Fruit fly (Drosophila melanogaster): ENCODE measurements around the gene CG14712.
A peak's percentile ranks its signal among the peaks of the same experiment; 100 is the strongest.

CG14712 gene

dm6 chr3R:11589764-11590358, 38.7 kb upstream of the CG14712 start, which contains the start of gene CG6791 (continued):
- TF ChIP-seq chinmo (GFP tag; IDR thresholded peaks at IDR 0.05; ENCODE audit: partially characterized antibody) = peak; percentile 84; the same call in 3 of the 4 replicates
- no peak for TF ChIP-seq wdn (GFP tag; IDR thresholded peaks at IDR 0.05)
- TF ChIP-seq z (GFP tag; IDR thresholded peaks at IDR 0.05) = no peak
- no peak for TF ChIP-seq Neu2 (GFP tag; optimal IDR thresholded peaks at IDR 0.05; ENCODE audit: borderline replicate concordance)
- TF ChIP-seq Deaf1 (tag; optimal IDR thresholded peaks at IDR 0.05) = no peak
- no peak for TF ChIP-seq CG3281 (GFP tag; optimal IDR thresholded peaks at IDR 0.05)
- TF ChIP-seq CG15601 (tag; optimal IDR thresholded peaks at IDR 0.05) = no peak
- TF ChIP-seq CG1832 (GFP tag; optimal IDR thresholded peaks at IDR 0.05) = no peak
- TF ChIP-seq gcm2 (GFP tag; optimal IDR thresholded peaks at IDR 0.05) = no peak
- no peak for TF ChIP-seq danr (GFP tag; IDR thresholded peaks at IDR 0.05)
- TF ChIP-seq CG2199 (GFP tag; IDR thresholded peaks at IDR 0.05) = no peak
- no peak for TF ChIP-seq CG10274 (GFP tag; optimal IDR thresholded peaks at IDR 0.05)
- TF ChIP-seq knrl (GFP tag; IDR thresholded peaks at IDR 0.05; ENCODE audit: partially characterized antibody) = peak; percentile 83
- TF ChIP-seq CG18262 (tag; optimal IDR thresholded peaks at IDR 0.05) = no peak
- TF ChIP-seq seq (GFP tag; IDR thresholded peaks at IDR 0.05) = no peak
- no peak for TF ChIP-seq onecut (GFP tag; IDR thresholded peaks at IDR 0.05)
- TF ChIP-seq CG7745 (tag; optimal IDR thresholded peaks at IDR 0.05) = no peak
- no peak for TF ChIP-seq pho (GFP tag; optimal IDR thresholded peaks at IDR 0.05)
- peak; percentile 73 for TF ChIP-seq stwl (tag; optimal IDR thresholded peaks at IDR 0.05)
- TF ChIP-seq amos (GFP tag; IDR thresholded peaks at IDR 0.05; ENCODE audit: partially characterized antibody) = peak; percentile 90
- TF ChIP-seq chm (GFP tag; IDR thresholded peaks at IDR 0.05) = no peak
- TF ChIP-seq CG7357 (GFP tag; IDR thresholded peaks at IDR 0.05) = no peak
- no peak for TF ChIP-seq CG30431 (GFP tag; optimal IDR thresholded peaks at IDR 0.05)
- no peak for TF ChIP-seq CG17802 (tag; optimal IDR thresholded peaks at IDR 0.05)
- no peak for TF ChIP-seq dysf (GFP tag; IDR thresholded peaks at IDR 0.05)
- TF ChIP-seq da (GFP tag; optimal IDR thresholded peaks at IDR 0.05) = no peak
- TF ChIP-seq CG5180 (GFP tag; optimal IDR thresholded peaks at IDR 0.05) = no peak
- no peak for TF ChIP-seq HLH54F (GFP tag; optimal IDR thresholded peaks at IDR 0.05)
- TF ChIP-seq CG15514 (GFP tag; optimal IDR thresholded peaks at IDR 0.05) = peak; percentile 57
- TF ChIP-seq CG10462 (GFP tag; optimal IDR thresholded peaks at IDR 0.05) = no peak
- no peak for TF ChIP-seq CG10147 (GFP tag; optimal IDR thresholded peaks at IDR 0.05)
- TF ChIP-seq HLH4C (GFP tag; IDR thresholded peaks at IDR 0.05; ENCODE audit: partially characterized antibody) = peak; percentile 75
- TF ChIP-seq GATAe (GFP tag; conservative IDR thresholded peaks at IDR 0.05) = no peak
- TF ChIP-seq PHDP (tag; optimal IDR thresholded peaks at IDR 0.05) = no peak
- no peak for TF ChIP-seq Atf3 (GFP tag; optimal IDR thresholded peaks at IDR 0.05)
- TF ChIP-seq CG12659 (GFP tag; optimal IDR thresholded peaks at IDR 0.05) = peak; percentile 43
- TF ChIP-seq CG8359 (GFP tag; optimal IDR thresholded peaks at IDR 0.05; ENCODE audit: borderline replicate concordance) = no peak
- TF ChIP-seq Hey (tag; optimal IDR thresholded peaks at IDR 0.05) = no peak
- TF ChIP-seq unc-4 (GFP tag; IDR thresholded peaks at IDR 0.05; ENCODE audit: partially characterized antibody) = peak; percentile 90
- no peak for TF ChIP-seq CG8089 (GFP tag; optimal IDR thresholded peaks at IDR 0.05)
- no peak for TF ChIP-seq fd96Cb (tag; optimal IDR thresholded peaks at IDR 0.05)
- no peak for TF ChIP-seq ab (GFP tag; optimal IDR thresholded peaks at IDR 0.05)
- TF ChIP-seq Doc3 (GFP tag; IDR thresholded peaks at IDR 0.05; ENCODE audit: partially characterized antibody) = peak; percentile 74
- TF ChIP-seq CG13296 (GFP tag; optimal IDR thresholded peaks at IDR 0.05) = no peak
- no peak for TF ChIP-seq jumu (GFP tag; optimal IDR thresholded peaks at IDR 0.05)
- TF ChIP-seq CG11504 (tag; optimal IDR thresholded peaks at IDR 0.05) = no peak
- TF ChIP-seq bcd (GFP tag; optimal IDR thresholded peaks at IDR 0.05) = peak; percentile 11
- TF ChIP-seq nerfin-1 (tag; optimal IDR thresholded peaks at IDR 0.05) = no peak
- no peak for TF ChIP-seq eve (GFP tag; optimal IDR thresholded peaks at IDR 0.05)
- no peak for TF ChIP-seq Mes4 (GFP tag; optimal IDR thresholded peaks at IDR 0.05)

Measured in whole organism, embryonic.